Worm (Caenorhabditis elegans) whole organism, L4 larva: ENCODE results near the gene C17F4.12.

Experiments
- tag-97 ChIP-seq: fragments of 200-800 bp; sonication (Bioruptor generic); IDR thresholded peaks from 2 replicates; pipeline ENCODE4 v1.3.6; 2022; ENCODE audit warnings: missing genetic modification characterization, missing compliant biosample characterization
- unc-39 ChIP-seq: sonication (generic microtip); optimal IDR thresholded peaks from 2 replicates; lab custom pipeline; 2017; ENCODE audit warnings: missing biosample characterization, missing genetic modification characterization

ce11 chrII:3251782-3252181 lies 7.8 kb upstream of the C17F4.12 start:
- no peak for TF ChIP-seq unc-39 (tag; lab: Kevin White, UChicago)
- no peak for TF ChIP-seq tag-97 (GFP tag; lab: Robert Waterston, UW)
